Worm (Caenorhabditis elegans): ENCODE measurements around the gene F10E9.11.

DNA sequence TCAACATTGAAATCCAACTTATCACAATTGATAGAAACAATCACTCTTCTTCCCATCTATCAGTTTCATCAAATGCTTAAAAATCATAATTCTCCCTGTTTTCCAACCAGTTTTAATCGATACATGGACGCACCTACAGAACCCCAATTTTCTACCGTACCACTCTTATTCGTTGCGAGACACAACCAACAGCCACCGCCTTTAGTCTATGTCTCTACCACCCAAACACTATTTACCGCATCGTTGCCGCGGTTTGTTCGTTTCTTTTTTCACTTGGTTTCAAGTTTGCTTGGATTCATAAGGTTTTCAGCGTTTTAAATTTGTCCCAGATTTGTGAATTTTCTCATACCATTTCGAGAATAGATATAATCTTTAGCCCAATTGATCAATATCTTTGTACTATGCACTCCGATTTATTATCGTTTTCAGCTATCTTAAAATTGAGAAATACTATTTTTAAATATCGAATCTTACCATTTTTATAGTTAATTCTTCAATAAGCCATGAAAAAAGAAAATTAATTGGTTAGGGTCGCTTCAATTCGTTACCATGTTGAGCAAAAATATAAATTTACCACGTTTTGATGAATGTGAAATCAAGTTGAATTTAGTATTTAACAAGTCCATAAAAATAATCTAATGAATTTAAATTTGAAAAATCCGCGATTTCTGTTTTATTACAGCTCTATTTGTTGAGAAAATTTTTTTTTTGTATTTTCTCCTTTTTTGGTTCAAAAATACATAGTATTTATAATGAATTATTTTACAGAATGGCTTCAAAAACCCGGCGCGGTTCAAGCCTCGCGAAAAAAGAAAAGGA, 8.6 kb downstream of the F10E9.11 start, which contains the start of gene F10E9.3:
- TF ChIP-seq ztf-23 (GFP tag; IDR thresholded peaks at IDR 0.05): no peak
- no peak for TF ChIP-seq klf-2 (GFP tag; conservative IDR thresholded peaks at IDR 0.05)
- TF ChIP-seq flt-1 (GFP tag; IDR thresholded peaks at IDR 0.05): no peak
- TF ChIP-seq cog-1 (tag; optimal IDR thresholded peaks at IDR 0.05): no peak
- TF ChIP-seq med-1 (GFP tag; optimal IDR thresholded peaks at IDR 0.05; ENCODE audit: insufficient read depth): no peak
- TF ChIP-seq tab-1 (GFP tag; IDR thresholded peaks at IDR 0.05): no peak

Measured in whole organism, midembryonic.